Fruit fly (Drosophila melanogaster): Measurements from ENCODE around the gene IFT43.

Gene IFT43

DNA sequence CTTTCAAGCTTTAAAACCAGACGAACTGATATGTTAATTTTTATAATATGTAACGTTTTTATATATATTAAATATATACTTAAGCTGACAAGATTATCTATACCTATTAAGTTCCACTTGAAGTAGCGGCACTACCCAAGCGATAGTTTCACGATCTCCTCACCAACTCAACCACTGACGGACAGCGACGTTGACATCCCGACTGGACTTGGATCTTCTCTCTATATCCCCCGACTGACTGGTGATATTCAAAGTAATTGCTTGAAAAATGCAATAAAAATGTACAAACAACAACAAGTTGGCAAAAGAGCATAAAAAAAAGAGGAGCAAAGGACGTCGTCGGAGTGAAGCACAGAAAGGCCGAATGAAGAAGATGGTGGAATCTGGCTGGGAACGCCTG, 48.5 kb downstream of the IFT43 start, which contains the start of gene Ref2:
Gene Ref2 (minus strand): TSS at position 101 of the 400 bp plus-strand sequence.
- TF ChIP-seq CG8478 (optimal IDR thresholded peaks at IDR 0.05) (no peak), CTCF (optimal IDR thresholded peaks at IDR 0.05) (no peak)

DNA sequence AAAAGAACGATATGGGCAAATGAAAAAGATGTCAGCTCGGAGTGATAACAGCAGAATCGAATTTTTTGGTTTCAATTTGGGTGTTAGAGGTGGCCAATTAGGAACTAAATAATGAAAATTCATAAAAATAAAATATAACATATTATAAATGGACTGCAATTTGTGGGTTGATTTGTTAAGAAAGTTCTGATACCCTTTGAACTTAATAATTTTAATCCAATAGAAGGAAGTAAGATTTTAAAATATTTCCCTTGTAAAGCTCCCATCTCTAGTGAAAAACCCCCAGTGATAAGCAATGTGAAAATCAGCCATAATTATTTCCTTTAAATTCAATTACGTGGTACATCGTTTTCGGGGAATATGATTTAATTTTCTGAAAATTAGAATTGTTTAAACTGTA, 50.5 kb downstream of the IFT43 start:
- TF ChIP-seq CTCF (optimal IDR thresholded peaks at IDR 0.05) (no peak), CG8478 (optimal IDR thresholded peaks at IDR 0.05) (no peak)

Measured in S2 (cell line).